Fruit fly (Drosophila melanogaster) whole organism, wandering third instar larva: ENCODE data around the gene Cyp311a1.

Source experiments
- Abd-B ChIP-seq: fragments of >200 bp; optimal IDR thresholded peaks from 2 replicates; lab custom pipeline; 2017; ENCODE audit warnings: missing biosample characterization, missing genetic modification characterization
- CG32264 ChIP-seq: fragments of 200-800 bp; sonication (Bioruptor generic); optimal IDR thresholded peaks from 2 replicates; lab custom pipeline; 2016; ENCODE audit warnings: missing biosample characterization, missing genetic modification characterization
- CG9705 ChIP-seq: fragments of 200-800 bp; sonication (Bioruptor generic); optimal IDR thresholded peaks from 2 replicates; lab custom pipeline; 2018; ENCODE audit warnings: missing biosample characterization, mild to moderate bottlenecking, missing genetic modification characterization
- CrebA ChIP-seq: fragments of 200-800 bp; sonication (Bioruptor generic); optimal IDR thresholded peaks from 2 replicates; lab custom pipeline; 2016; ENCODE audit warnings: missing biosample characterization, mild to moderate bottlenecking, missing genetic modification characterization, borderline replicate concordance
- Dfd ChIP-seq: fragments of >200 bp; optimal IDR thresholded peaks from 2 replicates; lab custom pipeline; 2017; ENCODE audit warnings: missing biosample characterization, missing genetic modification characterization
- Dif ChIP-seq: fragments of 200-275, 200-300 bp; sonication (Bioruptor generic); optimal IDR thresholded peaks from 2 replicates; lab custom pipeline; 2018; ENCODE audit warnings: missing biosample characterization, missing genetic modification characterization; ENCODE audit not compliant: partially characterized antibody
- GATAd ChIP-seq: sonication (Bioruptor generic); optimal IDR thresholded peaks from 2 replicates; lab custom pipeline; 2016; ENCODE audit warnings: missing biosample characterization, missing genetic modification characterization
- HLH106 ChIP-seq: fragments of 200-800 bp; optimal IDR thresholded peaks from 3 replicates; lab custom pipeline; 2019; ENCODE audit warnings: missing biosample characterization, mild to moderate bottlenecking, missing genetic modification characterization, moderate library complexity
- Hnf4 ChIP-seq: fragments of 200-800 bp; sonication (Bioruptor generic); optimal IDR thresholded peaks from 2 replicates; lab custom pipeline; 2016; ENCODE audit warnings: missing biosample characterization, mild to moderate bottlenecking, missing genetic modification characterization
- Hr78 ChIP-seq: fragments of >200 bp; optimal IDR thresholded peaks from 2 replicates; lab custom pipeline; 2017; ENCODE audit warnings: missing biosample characterization, missing genetic modification characterization
- Hr83 ChIP-seq: fragments of 200-300 bp; sonication (Bioruptor generic); optimal IDR thresholded peaks from 2 replicates; lab custom pipeline; 2016; ENCODE audit warnings: missing biosample characterization, mild to moderate bottlenecking, missing genetic modification characterization, moderate library complexity; ENCODE audit not compliant: poor library complexity, severe bottlenecking
- Jra ChIP-seq: sonication (Bioruptor generic); optimal IDR thresholded peaks from 2 replicates; lab custom pipeline; 2016; ENCODE audit warnings: missing biosample characterization, missing genetic modification characterization
- Mio ChIP-seq: sonication (Bioruptor generic); optimal IDR thresholded peaks from 2 replicates; lab custom pipeline; 2016; ENCODE audit warnings: missing biosample characterization, missing genetic modification characterization
- Myc ChIP-seq: fragments of >200 bp; optimal IDR thresholded peaks from 2 replicates; lab custom pipeline; 2017
- N ChIP-seq: fragments of >200 bp; optimal IDR thresholded peaks from 2 replicates; lab custom pipeline; 2018; ENCODE audit warnings: missing biosample characterization, missing external identifiers, missing genetic modification characterization
- OdsH ChIP-seq: fragments of 200-800 bp; sonication (Bioruptor generic); optimal IDR thresholded peaks from 2 replicates; lab custom pipeline; 2016; ENCODE audit warnings: missing biosample characterization, mild to moderate bottlenecking, missing genetic modification characterization
- Rel ChIP-seq, 2 experiments: fragments of 200-800 bp; sonication (Bioruptor generic) in 1 of 2; optimal IDR thresholded peaks; 2 replicates in 1 of 2; 3 replicates in 1 of 2; lab custom pipeline; 2016 to 2019; ENCODE audit warnings: mild to moderate bottlenecking in 2 of 2, missing biosample characterization in 2 of 2, missing genetic modification characterization in 2 of 2, moderate library complexity in 1 of 2
- Sp1 ChIP-seq: fragments of 200-800 bp; sonication (Bioruptor generic); optimal IDR thresholded peaks from 3 replicates; lab custom pipeline; 2019; ENCODE audit warnings: missing biosample characterization, mild to moderate bottlenecking, missing genetic modification characterization, moderate library complexity
- Vsx2 ChIP-seq: fragments of 200-300, 225-300 bp; sonication (Bioruptor generic); optimal IDR thresholded peaks from 2 replicates; lab custom pipeline; 2018; ENCODE audit warnings: missing biosample characterization, missing genetic modification characterization; ENCODE audit not compliant: partially characterized antibody
- br ChIP-seq: fragments of 200-800 bp; sonication (Bioruptor generic); optimal IDR thresholded peaks from 2 replicates; lab custom pipeline; 2016; ENCODE audit warnings: missing biosample characterization, missing genetic modification characterization
- brk ChIP-seq: fragments of 200-800 bp; sonication (Bioruptor generic); optimal IDR thresholded peaks from 2 replicates; lab custom pipeline; 2016; ENCODE audit warnings: missing biosample characterization, mild to moderate bottlenecking, missing genetic modification characterization
- dl ChIP-seq, 2 experiments: fragments of 175-275, 200-275 bp in 1 of 2; fragments of 200-275 bp in 1 of 2; sonication (Bioruptor generic); optimal IDR thresholded peaks; lab custom pipeline; 2018; ENCODE audit warnings: mild to moderate bottlenecking in 2 of 2, missing biosample characterization in 2 of 2, missing genetic modification characterization in 2 of 2, moderate library complexity in 2 of 2; ENCODE audit not compliant: partially characterized antibody in 2 of 2, insufficient read depth in 1 of 2
- dmrt93B ChIP-seq: fragments of 200-800 bp; sonication (Bioruptor generic); optimal IDR thresholded peaks from 2 replicates; lab custom pipeline; 2018; ENCODE audit warnings: missing biosample characterization, mild to moderate bottlenecking, missing genetic modification characterization
- dsf ChIP-seq: sonication (Bioruptor generic); optimal IDR thresholded peaks from 2 replicates; lab custom pipeline; 2016; ENCODE audit warnings: missing biosample characterization, missing genetic modification characterization, borderline replicate concordance
- ey ChIP-seq: fragments of 200-800 bp; sonication (Bioruptor generic); optimal IDR thresholded peaks from 2 replicates; lab custom pipeline; 2016; ENCODE audit warnings: missing biosample characterization, missing genetic modification characterization
- foxo ChIP-seq, 2 experiments: fragments of 200-800 bp; sonication (Bioruptor generic); optimal IDR thresholded peaks; 2 replicates in 1 of 2; 3 replicates in 1 of 2; lab custom pipeline; 2016 to 2017; ENCODE audit warnings: missing biosample characterization in 2 of 2, missing genetic modification characterization in 2 of 2
- fru ChIP-seq: fragments of 200-800 bp; sonication (Bioruptor generic); optimal IDR thresholded peaks from 3 replicates; lab custom pipeline; 2016; ENCODE audit warnings: missing biosample characterization, mild to moderate bottlenecking, missing genetic modification characterization
- h ChIP-seq: fragments of 200-800 bp; sonication (Bioruptor generic); optimal IDR thresholded peaks from 3 replicates; lab custom pipeline; 2016; ENCODE audit warnings: missing biosample characterization, mild to moderate bottlenecking, missing genetic modification characterization
- jim ChIP-seq: fragments of 175-275, 200-325 bp; sonication (Bioruptor generic); optimal IDR thresholded peaks from 2 replicates; lab custom pipeline; 2016; ENCODE audit warnings: missing biosample characterization, mild to moderate bottlenecking, missing genetic modification characterization
- lola ChIP-seq: fragments of >200 bp; optimal IDR thresholded peaks from 2 replicates; lab custom pipeline; 2017; ENCODE audit warnings: missing biosample characterization, missing genetic modification characterization
- pan ChIP-seq: fragments of >200 bp; optimal IDR thresholded peaks from 2 replicates; lab custom pipeline; 2017
- psq ChIP-seq: fragments of 200-800 bp; sonication (Bioruptor generic); optimal IDR thresholded peaks from 3 replicates; lab custom pipeline; 2017; ENCODE audit warnings: missing biosample characterization, mild to moderate bottlenecking, missing genetic modification characterization, moderate library complexity
- rgr ChIP-seq: fragments of 200-800 bp; sonication (Bioruptor generic); optimal IDR thresholded peaks from 3 replicates; lab custom pipeline; 2016; ENCODE audit warnings: missing biosample characterization, mild to moderate bottlenecking, missing genetic modification characterization
- sage ChIP-seq: fragments of 200-800 bp; sonication (Bioruptor generic); optimal IDR thresholded peaks from 2 replicates; lab custom pipeline; 2016; ENCODE audit warnings: missing biosample characterization, mild to moderate bottlenecking, missing genetic modification characterization
- sv ChIP-seq: fragments of 200-800 bp; sonication (Bioruptor generic); optimal IDR thresholded peaks from 3 replicates; lab custom pipeline; 2016; ENCODE audit warnings: missing biosample characterization, missing genetic modification characterization
- tai ChIP-seq: sonication (Bioruptor generic); optimal IDR thresholded peaks from 2 replicates; lab custom pipeline; 2016; ENCODE audit warnings: missing biosample characterization, missing genetic modification characterization
- usp ChIP-seq: fragments of >200 bp; optimal IDR thresholded peaks from 2 replicates; lab custom pipeline; 2017; ENCODE audit warnings: missing biosample characterization, missing genetic modification characterization
- woc ChIP-seq: sonication (Bioruptor generic); optimal IDR thresholded peaks from 2 replicates; lab custom pipeline; 2016; ENCODE audit warnings: missing biosample characterization, mild to moderate bottlenecking, missing genetic modification characterization

The Cyp311a1 gene

DNA sequence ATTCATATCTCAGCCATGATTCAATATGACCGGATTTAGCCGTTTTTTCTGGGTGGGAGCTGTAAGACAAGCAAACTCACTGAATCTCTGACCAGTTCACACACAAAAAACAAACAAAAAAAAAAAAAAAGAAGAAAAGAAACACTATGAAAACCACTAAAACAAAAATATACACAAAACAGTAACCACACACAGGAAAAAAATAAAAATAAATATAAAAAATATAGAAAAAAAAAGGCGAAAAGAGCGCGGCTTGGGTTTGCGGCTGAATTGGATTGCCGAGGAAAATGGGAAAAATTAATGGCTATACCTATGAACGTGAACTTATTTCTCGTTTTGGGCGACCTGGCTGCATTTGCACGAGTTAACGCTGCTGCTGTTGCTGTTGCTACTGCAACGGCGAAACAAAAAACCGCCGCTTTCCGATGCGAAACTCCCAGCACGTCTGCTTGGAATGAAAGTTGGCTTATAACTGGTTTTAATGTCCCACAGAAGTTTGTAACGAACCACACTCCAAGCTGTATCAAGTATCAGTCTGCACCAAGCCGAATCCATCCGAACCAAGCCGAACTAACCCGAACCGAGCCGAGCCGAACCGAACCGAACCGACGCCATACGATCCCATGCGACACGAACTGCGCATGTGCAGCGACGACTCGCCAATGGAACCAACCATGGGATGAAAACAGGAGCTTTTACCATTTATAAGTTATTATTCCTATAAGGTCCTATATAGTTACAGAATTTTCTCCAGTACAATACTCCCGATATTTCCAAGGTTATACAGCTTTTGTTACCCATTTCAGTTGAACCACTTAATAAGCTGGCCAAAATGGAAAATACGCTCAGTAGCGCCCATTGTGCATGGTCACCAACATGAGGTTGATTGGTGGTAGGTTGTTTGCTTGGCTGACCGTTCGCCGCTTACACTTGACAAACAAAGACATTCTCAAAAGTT, 27.5 kb downstream of the Cyp311a1 start, which contains the start of gene fw:
TSS of gene fw (minus strand) at position 478 of the 958 bp plus-strand sequence.
- no peak for TF ChIP-seq Hr83 (GFP tag; lab: Kevin White, UChicago)
- TF ChIP-seq CG32264: peak; percentile 49
- TF ChIP-seq CrebA: peak; percentile 6
- no peak for TF ChIP-seq sage (GFP tag; lab: Kevin White, UChicago)
- TF ChIP-seq Hr78 (GFP tag; lab: Kevin White, UChicago): no peak
- TF ChIP-seq h (GFP tag; lab: Kevin White, UChicago): peak; percentile 88
- peak; percentile 69 for TF ChIP-seq OdsH (GFP tag; lab: Kevin White, UChicago)
- peak; percentile 3 for TF ChIP-seq sv (GFP tag; lab: Kevin White, UChicago)
- TF ChIP-seq lola (GFP tag; lab: Kevin White, UChicago): no peak
- TF ChIP-seq jim (GFP tag; lab: Kevin White, UChicago): no peak
- peak; percentile 4 for TF ChIP-seq CG9705 (GFP tag; lab: Kevin White, UChicago)
- TF ChIP-seq HLH106 (tag; lab: Kevin White, UChicago): peak; percentile 80
- TF ChIP-seq tai (GFP tag; lab: Kevin White, UChicago): no peak
- no peak for TF ChIP-seq Dif (GFP tag; lab: Kevin White, UChicago)
- TF ChIP-seq psq: peak; percentile 62
- no peak for TF ChIP-seq Jra (GFP tag; lab: Kevin White, UChicago)
- peak; percentile 81 for TF ChIP-seq rgr
- TF ChIP-seq br (GFP tag; lab: Kevin White, UChicago): peak; percentile 87
- TF ChIP-seq Hnf4: peak; percentile 72
- TF ChIP-seq Dfd: no peak
- no peak for TF ChIP-seq Rel (GFP tag; optimal IDR thresholded peaks at IDR 0.05; lab: Kevin White, UChicago)
- TF ChIP-seq Rel (tag; optimal IDR thresholded peaks at IDR 0.05; lab: Kevin White, UChicago): peak; percentile 25
- TF ChIP-seq Myc (lab: Kevin White, UChicago): no peak
- TF ChIP-seq woc: peak; percentile 83
- TF ChIP-seq Abd-B: no peak
- TF ChIP-seq pan: no peak
- TF ChIP-seq GATAd: no peak
- TF ChIP-seq usp (GFP tag; lab: Kevin White, UChicago): no peak
- peak; percentile 90 for TF ChIP-seq ey
- TF ChIP-seq N (GFP tag; lab: Kevin White, UChicago): no peak
- TF ChIP-seq dmrt93B (GFP tag; lab: Kevin White, UChicago): no peak
- peak; percentile 70 for TF ChIP-seq Sp1
- no peak for TF ChIP-seq dsf
- TF ChIP-seq brk: peak; percentile 30
- peak; percentile 26 to 79 for TF ChIP-seq foxo (GFP tag; optimal IDR thresholded peaks at IDR 0.05; lab: Kevin White, UChicago)
- peak; percentile 69 for TF ChIP-seq Vsx2 (GFP tag; lab: Kevin White, UChicago)
- no peak for TF ChIP-seq dl (GFP tag; optimal IDR thresholded peaks at IDR 0.05; lab: Kevin White, UChicago; ENCODE audit: insufficient read depth in 1 of 2, partially characterized antibody in 2 of 2)
- peak; percentile 86 for TF ChIP-seq fru (GFP tag; lab: Kevin White, UChicago)
- no peak for TF ChIP-seq Mio
- TF ChIP-seq, all 38 proteins: peak for 19

DNA sequence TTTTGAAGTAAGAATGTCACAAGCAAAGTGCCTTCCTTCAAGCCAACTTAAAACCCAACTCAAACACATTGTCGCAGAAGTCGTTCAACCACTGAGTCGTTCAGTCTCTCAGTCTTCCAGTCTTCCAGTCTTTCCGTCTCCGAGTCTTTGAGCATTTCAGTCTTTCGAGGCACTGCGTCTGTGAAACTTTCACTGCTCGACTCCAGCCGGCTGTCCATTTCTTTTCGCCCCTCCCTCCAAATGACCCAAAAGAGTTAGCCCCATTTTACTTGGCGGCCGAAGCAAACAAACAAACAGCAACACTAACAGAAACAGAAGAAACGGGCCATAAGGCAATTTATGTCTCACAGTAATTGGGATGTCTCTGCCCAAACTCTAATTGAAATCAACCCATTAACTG, 30.3 kb downstream of the Cyp311a1 start:
- TF ChIP-seq Rel (GFP tag; optimal IDR thresholded peaks at IDR 0.05; lab: Kevin White, UChicago) (no peak), Rel (tag; optimal IDR thresholded peaks at IDR 0.05; lab: Kevin White, UChicago) (no peak), woc (no peak), h (GFP tag; lab: Kevin White, UChicago) (no peak), brk (no peak), CrebA (no peak), Dfd (no peak), fru (GFP tag; lab: Kevin White, UChicago) (no peak), psq (no peak), usp (GFP tag; lab: Kevin White, UChicago) (no peak), OdsH (GFP tag; lab: Kevin White, UChicago) (no peak), Hnf4 (no peak), Dif (GFP tag; lab: Kevin White, UChicago) (no peak), Hr83 (GFP tag; lab: Kevin White, UChicago) (no peak), rgr (no peak), dl (GFP tag; optimal IDR thresholded peaks at IDR 0.05; lab: Kevin White, UChicago; ENCODE audit: insufficient read depth in 1 of 2, partially characterized antibody in 2 of 2) (no peak), GATAd (no peak)
- TF ChIP-seq, all 38 proteins: peak for 0
